Worm (Caenorhabditis elegans) whole organism, mixed stage, embryonic: ENCODE results near the gene sel-9.

ENCODE experiments used
- blmp-1 ChIP-seq: fragments of 150-350 bp; optimal IDR thresholded peaks from 2 replicates; lab custom pipeline; 2014; ENCODE audit warnings: missing biosample characterization, missing genetic modification characterization
- ceh-39 ChIP-seq: fragments of 150-350 bp; optimal IDR thresholded peaks from 2 replicates; lab custom pipeline; 2014; ENCODE audit warnings: missing biosample characterization, missing genetic modification characterization
- ces-1 ChIP-seq: fragments of 150-350 bp; optimal IDR thresholded peaks from 2 replicates; lab custom pipeline; 2014; ENCODE audit warnings: missing biosample characterization, missing genetic modification reagents, missing genetic modification characterization
- elt-1 ChIP-seq: sonication (generic microtip); optimal IDR thresholded peaks from 2 replicates; lab custom pipeline; 2017; ENCODE audit warnings: missing genetic modification characterization, mild to moderate bottlenecking, missing compliant biosample characterization, antibody characterized with exemption, moderate library complexity, borderline replicate concordance; ENCODE audit not compliant: insufficient read depth
- elt-3 ChIP-seq: fragments of 150-350 bp; optimal IDR thresholded peaks from 2 replicates; lab custom pipeline; 2014; ENCODE audit warnings: missing biosample characterization, missing genetic modification characterization
- mep-1 ChIP-seq: fragments of 150-350 bp; optimal IDR thresholded peaks from 2 replicates; lab custom pipeline; 2017; ENCODE audit warnings: missing biosample characterization, missing genetic modification reagents, missing genetic modification characterization, inconsistent platforms
- nhr-12 ChIP-seq: fragments of 150-350 bp; optimal IDR thresholded peaks from 2 replicates; lab custom pipeline; 2014; ENCODE audit warnings: missing biosample characterization, missing genetic modification characterization
- nhr-237 ChIP-seq: fragments of 150-350 bp; optimal IDR thresholded peaks from 2 replicates; lab custom pipeline; 2014; ENCODE audit warnings: missing biosample characterization, missing genetic modification characterization
- snpc-4 ChIP-seq: fragments of 150-350 bp; optimal IDR thresholded peaks from 2 replicates; lab custom pipeline; 2014; ENCODE audit warnings: missing biosample characterization, missing genetic modification characterization
- unc-39 ChIP-seq: fragments of 150-350 bp; optimal IDR thresholded peaks from 2 replicates; lab custom pipeline; 2014; ENCODE audit warnings: missing biosample characterization, missing genetic modification characterization
- unc-62 ChIP-seq: fragments of 150-350 bp; optimal IDR thresholded peaks from 2 replicates; lab custom pipeline; 2014; ENCODE audit warnings: missing biosample characterization, missing genetic modification reagents, missing genetic modification characterization
- ztf-11 ChIP-seq: fragments of 150-350 bp; optimal IDR thresholded peaks from 2 replicates; lab custom pipeline; 2014; ENCODE audit warnings: missing biosample characterization, missing genetic modification characterization

ce11 chrV:8281646-8282045, 20.7 kb downstream of the sel-9 start:
- TF ChIP-seq ces-1 (GFP tag; lab: Kevin White, UChicago) (no peak), ceh-39 (no peak), elt-3 (tag; lab: Kevin White, UChicago) (no peak), blmp-1 (tag; lab: Kevin White, UChicago) (no peak), snpc-4 (tag; lab: Kevin White, UChicago) (no peak), elt-1 (tag; lab: Kevin White, UChicago) (no peak), unc-62 (GFP tag; lab: Kevin White, UChicago) (no peak), mep-1 (no peak), nhr-237 (no peak), unc-39 (no peak), ztf-11 (tag; lab: Kevin White, UChicago) (no peak), nhr-12 (tag; lab: Kevin White, UChicago) (no peak)
